Fruit fly (Drosophila melanogaster) whole organism, embryonic: ENCODE results near the gene yrt.
A peak's percentile ranks its signal among the peaks of the same experiment; 100 is the strongest.

Source experiments
- Aef1 ChIP-seq: fragments of 200-800 bp; sonication (Bioruptor generic); IDR thresholded peaks from 3 replicates; pipeline ENCODE4 v1.3.6; 2022; ENCODE audit warnings: missing biosample characterization, missing genetic modification characterization
- Awh ChIP-seq: fragments of 200-800 bp; sonication (Bioruptor generic); IDR thresholded peaks from 2 replicates; pipeline ENCODE4, ENCODE4 v1.3.6; 2022; ENCODE audit warnings: missing biosample characterization, missing genetic modification characterization
- CG10979 ChIP-seq: fragments of 200-800 bp; sonication (Bioruptor generic); optimal IDR thresholded peaks from 2 replicates; lab custom pipeline; 2018; ENCODE audit warnings: missing biosample characterization, mild to moderate bottlenecking, missing genetic modification characterization, moderate library complexity
- CG11398 ChIP-seq: fragments of 200-800 bp; sonication (Bioruptor generic); optimal IDR thresholded peaks from 2 replicates; lab custom pipeline; 2016; ENCODE audit warnings: missing biosample characterization, missing genetic modification characterization
- CG12299 ChIP-seq: fragments of 200-800 bp; sonication (Bioruptor generic); optimal IDR thresholded peaks from 2 replicates; lab custom pipeline; 2018; ENCODE audit warnings: missing biosample characterization, mild to moderate bottlenecking, missing genetic modification characterization
- CG12744 ChIP-seq: fragments of 200-800 bp; sonication (Bioruptor generic); optimal IDR thresholded peaks from 2 replicates; lab custom pipeline; 2016; ENCODE audit warnings: missing biosample characterization, missing genetic modification characterization
- CG14667 ChIP-seq: fragments of 200-800 bp; sonication (Bioruptor generic); IDR thresholded peaks from 2 replicates; pipeline ENCODE4 v1.3.6; 2022; ENCODE audit warnings: missing biosample characterization, missing genetic modification characterization
- CG15269 ChIP-seq: fragments of 200-800 bp; sonication (Bioruptor generic); optimal IDR thresholded peaks from 2 replicates; lab custom pipeline; 2018; ENCODE audit warnings: missing biosample characterization, mild to moderate bottlenecking, missing genetic modification characterization, moderate library complexity
- CG17186 ChIP-seq: fragments of 200-800 bp; sonication (Bioruptor generic); optimal IDR thresholded peaks from 3 replicates; lab custom pipeline; 2017; ENCODE audit warnings: missing biosample characterization, missing genetic modification reagents, missing genetic modification characterization
- CG2120 ChIP-seq: fragments of 200-800 bp; sonication (Bioruptor generic); optimal IDR thresholded peaks from 3 replicates; lab custom pipeline; 2016; ENCODE audit warnings: missing biosample characterization, missing genetic modification characterization
- CG2889 ChIP-seq: fragments of 200-800 bp; sonication (Bioruptor generic); IDR thresholded peaks from 3 replicates; pipeline ENCODE4 v1.3.6; 2022; ENCODE audit warnings: missing biosample characterization, missing genetic modification characterization
- CG30431 ChIP-seq: fragments of 200-800 bp; sonication (Bioruptor generic); optimal IDR thresholded peaks from 2 replicates; lab custom pipeline; 2017; ENCODE audit warnings: missing biosample characterization, missing genetic modification characterization
- CG3065 ChIP-seq: fragments of 200-800 bp; sonication (Bioruptor generic); optimal IDR thresholded peaks from 2 replicates; lab custom pipeline; 2016; ENCODE audit warnings: missing biosample characterization, missing genetic modification characterization
- CG4282 ChIP-seq: fragments of 200-800 bp; sonication (Bioruptor generic); optimal IDR thresholded peaks from 2 replicates; lab custom pipeline; 2016; ENCODE audit warnings: missing biosample characterization, missing genetic modification characterization
- CG6175 ChIP-seq: fragments of 200-800 bp; sonication (Bioruptor generic); IDR thresholded peaks from 3 replicates; pipeline ENCODE4 v1.3.6; 2022; ENCODE audit warnings: missing biosample characterization, missing genetic modification characterization
- CG6254 ChIP-seq: fragments of 200-800 bp; sonication (Bioruptor generic); optimal IDR thresholded peaks from 3 replicates; lab custom pipeline; 2017; ENCODE audit warnings: mild to moderate bottlenecking, missing biosample characterization, missing genetic modification reagents, missing genetic modification characterization
- CG7372 ChIP-seq: fragments of 200-800 bp; sonication (Bioruptor generic); IDR thresholded peaks from 2 replicates; pipeline ENCODE4 v1.3.6; 2022; ENCODE audit warnings: missing biosample characterization, missing genetic modification characterization
- CG8089 ChIP-seq: fragments of 200-800 bp; sonication (Bioruptor generic); optimal IDR thresholded peaks from 3 replicates; lab custom pipeline; 2016; ENCODE audit warnings: missing biosample characterization, missing genetic modification characterization
- CG8478 ChIP-seq: fragments of >200 bp; optimal IDR thresholded peaks from 2 replicates; lab custom pipeline; 2018
- CG9215 ChIP-seq: fragments of 200-800 bp; sonication (Bioruptor generic); IDR thresholded peaks from 2 replicates; pipeline ENCODE4 v1.3.6; 2022; ENCODE audit warnings: missing biosample characterization, missing genetic modification characterization
- CG9727 ChIP-seq: fragments of 200-800 bp; sonication (Bioruptor generic); optimal IDR thresholded peaks from 3 replicates; lab custom pipeline; 2017; ENCODE audit warnings: missing biosample characterization, mild to moderate bottlenecking, missing genetic modification characterization
- Elba2 ChIP-seq: fragments of 200-800 bp; sonication (Bioruptor generic); optimal IDR thresholded peaks from 3 replicates; lab custom pipeline; 2016; ENCODE audit warnings: missing biosample characterization, missing genetic modification characterization
- Hr51 ChIP-seq, 2 experiments: fragments of 200-800 bp; sonication (Bioruptor generic); optimal IDR thresholded peaks; 2 replicates in 1 of 2; 3 replicates in 1 of 2; lab custom pipeline; 2016 to 2018; ENCODE audit warnings: missing biosample characterization in 2 of 2, missing genetic modification characterization in 2 of 2, mild to moderate bottlenecking in 1 of 2, moderate library complexity in 1 of 2
- Max ChIP-seq: fragments of 200-800 bp; sonication (Bioruptor generic); optimal IDR thresholded peaks from 2 replicates; lab custom pipeline; 2016; ENCODE audit warnings: missing biosample characterization, mild to moderate bottlenecking, missing genetic modification characterization
- NC2α ChIP-seq: fragments of 200-800 bp; sonication (Bioruptor generic); optimal IDR thresholded peaks from 2 replicates; lab custom pipeline; 2016; ENCODE audit warnings: missing biosample characterization, missing genetic modification characterization
- Pdp1 ChIP-seq, 2 experiments: fragments of 200-800 bp; sonication (Bioruptor generic); optimal IDR thresholded peaks; 3 replicates each; lab custom pipeline; 2016; ENCODE audit warnings: missing biosample characterization in 2 of 2, missing genetic modification characterization in 2 of 2, mild to moderate bottlenecking in 1 of 2, moderate library complexity in 1 of 2
- Spps ChIP-seq: fragments of 200-800 bp; sonication (Bioruptor generic); optimal IDR thresholded peaks from 2 replicates; lab custom pipeline; 2018; ENCODE audit warnings: missing biosample characterization, mild to moderate bottlenecking, missing genetic modification characterization
- Usf ChIP-seq: fragments of 200-800 bp; sonication (Bioruptor generic); optimal IDR thresholded peaks from 2 replicates; lab custom pipeline; 2017; ENCODE audit warnings: missing genotype, missing biosample characterization, missing genetic modification characterization
- abd-A ChIP-seq: fragments of 200-800 bp; sonication (Bioruptor generic); optimal IDR thresholded peaks from 3 replicates; lab custom pipeline; 2019; ENCODE audit warnings: missing biosample characterization, mild to moderate bottlenecking, missing genetic modification characterization, moderate library complexity
- ac ChIP-seq: fragments of 200-800 bp; sonication (Bioruptor generic); optimal IDR thresholded peaks from 3 replicates; lab custom pipeline; 2017; ENCODE audit warnings: missing biosample characterization, mild to moderate bottlenecking, missing genetic modification characterization
- aop ChIP-seq: fragments of 200-800 bp; sonication (Bioruptor generic); IDR thresholded peaks from 2 replicates; pipeline ENCODE4 v1.3.6; 2022; ENCODE audit warnings: missing biosample characterization, missing genetic modification characterization
- br ChIP-seq: fragments of >200 bp; optimal IDR thresholded peaks from 2 replicates; lab custom pipeline; 2017
- btn ChIP-seq: fragments of 200-800 bp; sonication (Bioruptor generic); optimal IDR thresholded peaks from 2 replicates; lab custom pipeline; 2016; ENCODE audit warnings: missing biosample characterization, missing genetic modification characterization
- cg ChIP-seq: fragments of 200-800 bp; sonication (Bioruptor generic); optimal IDR thresholded peaks from 3 replicates; lab custom pipeline; 2019; ENCODE audit warnings: missing biosample characterization, mild to moderate bottlenecking, missing genetic modification characterization, moderate library complexity
- crc ChIP-seq: fragments of 200-800 bp; sonication (Bioruptor generic); optimal IDR thresholded peaks from 2 replicates; lab custom pipeline; 2016; ENCODE audit warnings: missing biosample characterization, missing genetic modification characterization
- emc ChIP-seq: fragments of 200-800 bp; sonication (Bioruptor generic); optimal IDR thresholded peaks from 2 replicates; lab custom pipeline; 2016; ENCODE audit warnings: missing biosample characterization, missing genetic modification characterization
- eve ChIP-seq, 2 experiments: fragments of >200 bp; optimal IDR thresholded peaks; 2 replicates each; lab custom pipeline; 2017; ENCODE audit warnings: missing biosample characterization in 2 of 2, missing genetic modification characterization in 2 of 2
- fd3F ChIP-seq: fragments of 200-800 bp; sonication (Bioruptor generic); optimal IDR thresholded peaks from 2 replicates; lab custom pipeline; 2018; ENCODE audit warnings: missing biosample characterization, mild to moderate bottlenecking, missing genetic modification characterization, moderate library complexity
- gsb ChIP-seq: fragments of 200-800 bp; sonication (Bioruptor generic); IDR thresholded peaks from 2 replicates; pipeline ENCODE4 v1.3.6; 2022; ENCODE audit warnings: missing biosample characterization, missing genetic modification characterization
- oc ChIP-seq: fragments of 200-800 bp; sonication (Bioruptor generic); optimal IDR thresholded peaks from 2 replicates; lab custom pipeline; 2018; ENCODE audit warnings: missing biosample characterization, mild to moderate bottlenecking, missing genetic modification characterization, moderate library complexity
- prd ChIP-seq, 3 experiments: fragments of >200 bp in 2 of 3; fragments of 200-800 bp in 1 of 3; sonication (Bioruptor generic) in 1 of 3; optimal IDR thresholded peaks in 2 of 3; IDR thresholded peaks in 1 of 3; 2 replicates in 2 of 3; 3 replicates in 1 of 3; pipeline versions ENCODE4 v1.3.6 to Lab custom; 2017 to 2022; ENCODE audit warnings: missing biosample characterization in 1 of 3, missing genetic modification characterization in 1 of 3
- psq ChIP-seq: fragments of 200-800 bp; sonication (Bioruptor generic); optimal IDR thresholded peaks from 2 replicates; lab custom pipeline; 2017; ENCODE audit warnings: missing biosample characterization, missing genetic modification characterization
- scrt ChIP-seq: fragments of 200-800 bp; sonication (Bioruptor generic); optimal IDR thresholded peaks from 2 replicates; lab custom pipeline; 2018; ENCODE audit warnings: missing biosample characterization, mild to moderate bottlenecking, missing genetic modification characterization, moderate library complexity
- sd ChIP-seq: fragments of 200-800 bp; sonication (Bioruptor generic); optimal IDR thresholded peaks from 3 replicates; lab custom pipeline; 2018; ENCODE audit warnings: missing biosample characterization, mild to moderate bottlenecking, missing genetic modification characterization, moderate library complexity
- stc ChIP-seq: fragments of 200-800 bp; sonication (Bioruptor generic); IDR thresholded peaks from 2 replicates; pipeline ENCODE4 v1.3.6; 2022; ENCODE audit warnings: missing biosample characterization, missing genetic modification characterization
- stwl ChIP-seq: fragments of 200-800 bp; sonication (Bioruptor generic); optimal IDR thresholded peaks from 3 replicates; lab custom pipeline; 2018; ENCODE audit warnings: missing biosample characterization, mild to moderate bottlenecking, missing genetic modification characterization, moderate library complexity
- tap ChIP-seq: fragments of 200-800 bp; optimal IDR thresholded peaks from 3 replicates; lab custom pipeline; 2019; ENCODE audit warnings: missing biosample characterization, mild to moderate bottlenecking, missing genetic modification characterization, moderate library complexity
- unpg ChIP-seq: fragments of 200-800 bp; sonication (Bioruptor generic); optimal IDR thresholded peaks from 3 replicates; lab custom pipeline; 2018; ENCODE audit warnings: missing biosample characterization, mild to moderate bottlenecking, missing genetic modification characterization, moderate library complexity
- zfh1 ChIP-seq: fragments of 200-800 bp; sonication (Bioruptor generic); IDR thresholded peaks from 3 replicates; pipeline ENCODE4 v1.3.6; 2022; ENCODE audit warnings: missing biosample characterization, missing genetic modification characterization

yrt gene

dm6 chr3R:13400902-13401721 is 33.7 kb downstream of the yrt start (continued):
- TF ChIP-seq CG10979 (tag; lab: Kevin White, UChicago) = peak; percentile 93
- peak; percentile 74 for TF ChIP-seq Awh (GFP tag; lab: Robert Waterston, UW)
- peak; percentile 86 for TF ChIP-seq CG12744 (GFP tag; lab: Kevin White, UChicago)
- 0 out of 3 replicates have a peak, but pooled peaks have one; percentile 32 for TF ChIP-seq CG6175 (GFP tag; lab: Robert Waterston, UW)
- TF ChIP-seq psq (GFP tag; lab: Kevin White, UChicago) = peak; percentile 74
- TF ChIP-seq Elba2 (GFP tag; lab: Kevin White, UChicago) = no peak
- TF ChIP-seq Max = peak; percentile 76
- peak; percentile 86; the same call in 1 of the 2 replicates for TF ChIP-seq stc (GFP tag; lab: Robert Waterston, UW)
- peak; percentile 84 for TF ChIP-seq CG30431 (GFP tag; lab: Kevin White, UChicago)
- TF ChIP-seq prd (optimal IDR thresholded peaks at IDR 0.05; lab: Kevin White, UChicago) = no peak
- peak; percentile 89 for TF ChIP-seq prd (GFP tag; IDR thresholded peaks at IDR 0.05; lab: Robert Waterston, UW)
- peak; percentile 76 for TF ChIP-seq cg (GFP tag; lab: Kevin White, UChicago)
- peak; percentile 79 for TF ChIP-seq CG14667 (GFP tag; lab: Robert Waterston, UW)
- TF ChIP-seq CG17186 = peak; percentile 55
- TF ChIP-seq zfh1 (GFP tag; lab: Robert Waterston, UW) = peak; percentile 82
- TF ChIP-seq CG11398 = peak; percentile 89
- peak; percentile 91 for TF ChIP-seq CG9727
- peak; percentile 84 to 88 for TF ChIP-seq Pdp1 (GFP tag; optimal IDR thresholded peaks at IDR 0.05; lab: Kevin White, UChicago)
- TF ChIP-seq unpg = peak; percentile 92
- peak; percentile 76 for TF ChIP-seq crc (GFP tag; lab: Kevin White, UChicago)
- peak; percentile 92 for TF ChIP-seq CG2120 (GFP tag; lab: Kevin White, UChicago)
- TF ChIP-seq CG9215 (GFP tag; lab: Robert Waterston, UW) = peak; percentile 79
- peak; percentile 66; the same call in 2 of the 3 replicates for TF ChIP-seq Aef1 (GFP tag; lab: Robert Waterston, UW)
- peak; percentile 70 for TF ChIP-seq CG12299
- TF ChIP-seq NC2α (GFP tag; lab: Kevin White, UChicago) = peak; percentile 80
- TF ChIP-seq CG8089 (GFP tag; lab: Kevin White, UChicago) = peak; percentile 84
- peak; percentile 82 for TF ChIP-seq CG6254 (GFP tag; lab: Kevin White, UChicago)
- peak; percentile 73 for TF ChIP-seq sd
- no peak for TF ChIP-seq CG8478
- peak; percentile 80 for TF ChIP-seq fd3F
- no peak for TF ChIP-seq br (lab: Kevin White, UChicago)
- TF ChIP-seq tap (tag; lab: Kevin White, UChicago) = peak; percentile 82
- peak; percentile 87 for TF ChIP-seq oc (tag; lab: Kevin White, UChicago)
- peak; percentile 42 for TF ChIP-seq scrt (GFP tag; lab: Kevin White, UChicago)
- TF ChIP-seq Spps (tag; lab: Kevin White, UChicago) = peak; percentile 78
- peak in 1 of 2 experiments; percentile 97 for TF ChIP-seq eve (GFP tag; optimal IDR thresholded peaks at IDR 0.05; lab: Kevin White, UChicago)
- TF ChIP-seq stwl (tag; lab: Kevin White, UChicago) = peak; percentile 6
- peak; percentile 90 for TF ChIP-seq CG15269
- TF ChIP-seq aop (GFP tag; lab: Robert Waterston, UW) = no peak
- no peak for TF ChIP-seq abd-A
- peak; percentile 70 for TF ChIP-seq btn (GFP tag; lab: Kevin White, UChicago)
- TF ChIP-seq Hr51 (GFP tag; optimal IDR thresholded peaks at IDR 0.05; lab: Kevin White, UChicago) = peak; percentile 86 to 93
- TF ChIP-seq CG3065 = peak; percentile 71
- TF ChIP-seq Usf (GFP tag; lab: Kevin White, UChicago) = peak; percentile 78
- peak; percentile 40; the same call in 1 of the 3 replicates for TF ChIP-seq CG2889 (GFP tag; lab: Robert Waterston, UW)
- TF ChIP-seq emc (GFP tag; lab: Kevin White, UChicago) = peak; percentile 31
- peak; percentile 6 for TF ChIP-seq ac (GFP tag; lab: Kevin White, UChicago)
- TF ChIP-seq CG4282 (GFP tag; lab: Kevin White, UChicago) = peak; percentile 66
- TF ChIP-seq CG7372 = peak; percentile 79
- TF ChIP-seq gsb (GFP tag; lab: Robert Waterston, UW) = peak; percentile 68
